Fruit fly (Drosophila melanogaster) whole organism, embryonic: ENCODE results near the gene ab.

Experiments used
- B-H1 ChIP-seq: fragments of 200-800 bp; sonication (Bioruptor generic); IDR thresholded peaks from 3 replicates; pipeline ENCODE4 v1.3.6; 2022; ENCODE audit warnings: missing biosample characterization, missing genetic modification characterization
- C15 ChIP-seq: fragments of 200-800 bp; sonication (Bioruptor generic); IDR thresholded peaks from 3 replicates; pipeline ENCODE4 v1.3.6; 2022; ENCODE audit warnings: missing biosample characterization, missing genetic modification characterization
- CG10321 ChIP-seq: fragments of 200-800 bp; sonication (Bioruptor generic); IDR thresholded peaks from 2 replicates; pipeline ENCODE4 v1.3.6; 2022; ENCODE audit warnings: missing biosample characterization, missing genetic modification characterization
- CG11085 ChIP-seq: fragments of 200-800 bp; sonication (Bioruptor generic); IDR thresholded peaks from 2 replicates; pipeline ENCODE4 v1.3.6; 2022; ENCODE audit warnings: missing biosample characterization, missing genetic modification characterization
- CG11696 ChIP-seq: fragments of 200-800 bp; sonication (Bioruptor generic); IDR thresholded peaks from 2 replicates; pipeline ENCODE4 v1.3.6; 2022; ENCODE audit warnings: missing biosample characterization, missing genetic modification characterization
- CG12236 ChIP-seq: fragments of 200-800 bp; sonication (Bioruptor generic); optimal IDR thresholded peaks from 2 replicates; lab custom pipeline; 2016; ENCODE audit warnings: missing biosample characterization, missing genetic modification characterization
- CG13775 ChIP-seq: fragments of 200-800 bp; sonication (Bioruptor generic); optimal IDR thresholded peaks from 3 replicates; lab custom pipeline; 2017; ENCODE audit warnings: missing biosample characterization, mild to moderate bottlenecking, missing genetic modification characterization
- CG2678 ChIP-seq: fragments of 200-800 bp; sonication (Bioruptor generic); optimal IDR thresholded peaks from 3 replicates; lab custom pipeline; 2019; ENCODE audit warnings: missing biosample characterization, mild to moderate bottlenecking, missing genetic modification characterization, moderate library complexity
- CG30403 ChIP-seq: fragments of 200-800 bp; sonication (Bioruptor generic); optimal IDR thresholded peaks from 3 replicates; lab custom pipeline; 2016; ENCODE audit warnings: missing biosample characterization, missing genetic modification characterization
- CG32767 ChIP-seq: fragments of 200-800 bp; sonication (Bioruptor generic); IDR thresholded peaks from 2 replicates; pipeline ENCODE4 v1.3.6; 2022; ENCODE audit warnings: missing biosample characterization, missing genetic modification characterization
- CG33557 ChIP-seq: fragments of 200-800 bp; sonication (Bioruptor generic); optimal IDR thresholded peaks from 2 replicates; lab custom pipeline; 2019; ENCODE audit warnings: missing biosample characterization, mild to moderate bottlenecking, missing genetic modification characterization, moderate library complexity
- CG6175 ChIP-seq: fragments of 200-800 bp; sonication (Bioruptor generic); IDR thresholded peaks from 3 replicates; pipeline ENCODE4 v1.3.6; 2022; ENCODE audit warnings: missing biosample characterization, missing genetic modification characterization
- CG6254 ChIP-seq: fragments of 200-800 bp; sonication (Bioruptor generic); optimal IDR thresholded peaks from 3 replicates; lab custom pipeline; 2017; ENCODE audit warnings: mild to moderate bottlenecking, missing biosample characterization, missing genetic modification reagents, missing genetic modification characterization
- CG6272 ChIP-seq: fragments of 200-800 bp; sonication (Bioruptor generic); IDR thresholded peaks from 2 replicates; pipeline ENCODE4 v1.3.6; 2022; ENCODE audit warnings: missing biosample characterization, missing genetic modification characterization
- CG6654 ChIP-seq: fragments of 200-800 bp; sonication (Bioruptor generic); optimal IDR thresholded peaks from 2 replicates; lab custom pipeline; 2017; ENCODE audit warnings: missing biosample characterization, mild to moderate bottlenecking, missing genetic modification characterization
- CG6689 ChIP-seq: fragments of 200-800 bp; sonication (Bioruptor generic); IDR thresholded peaks from 2 replicates; pipeline ENCODE4 v1.3.6; 2022; ENCODE audit warnings: missing biosample characterization, missing genetic modification characterization
- CG7786 ChIP-seq: fragments of 200-800 bp; sonication (Bioruptor generic); optimal IDR thresholded peaks from 2 replicates; lab custom pipeline; 2016; ENCODE audit warnings: missing biosample characterization, missing genetic modification characterization
- CG8944 ChIP-seq: fragments of 200-800 bp; sonication (Bioruptor generic); optimal IDR thresholded peaks from 3 replicates; lab custom pipeline; 2016; ENCODE audit warnings: missing biosample characterization, missing genetic modification characterization
- CkIIα-i1 ChIP-seq: fragments of 200-800 bp; sonication (Bioruptor generic); IDR thresholded peaks from 2 replicates; pipeline ENCODE4 v1.3.6; 2022; ENCODE audit warnings: missing biosample characterization, missing genetic modification characterization
- CoRest ChIP-seq: fragments of 200-800 bp; sonication (Bioruptor generic); optimal IDR thresholded peaks from 3 replicates; lab custom pipeline; 2018; ENCODE audit warnings: missing biosample characterization, mild to moderate bottlenecking, missing genetic modification characterization, moderate library complexity
- D19A ChIP-seq: fragments of 200-800 bp; optimal IDR thresholded peaks from 3 replicates; lab custom pipeline; 2019; ENCODE audit warnings: missing biosample characterization, mild to moderate bottlenecking, missing genetic modification characterization, moderate library complexity
- HHEX ChIP-seq: fragments of 200-800 bp; sonication (Bioruptor generic); optimal IDR thresholded peaks from 3 replicates; lab custom pipeline; 2017; ENCODE audit warnings: missing biosample characterization, mild to moderate bottlenecking, missing genetic modification characterization, missing genetic modification reagents
- HLH54F ChIP-seq: fragments of 200-800 bp; sonication (Bioruptor generic); optimal IDR thresholded peaks from 3 replicates; lab custom pipeline; 2016; ENCODE audit warnings: missing biosample characterization, missing genetic modification characterization
- Hr39 ChIP-seq: fragments of >200 bp; optimal IDR thresholded peaks from 2 replicates; lab custom pipeline; 2017
- Hr51 ChIP-seq, 2 experiments: fragments of 200-800 bp; sonication (Bioruptor generic); optimal IDR thresholded peaks; 2 replicates in 1 of 2; 3 replicates in 1 of 2; lab custom pipeline; 2016 to 2018; ENCODE audit warnings: missing biosample characterization in 2 of 2, missing genetic modification characterization in 2 of 2, mild to moderate bottlenecking in 1 of 2, moderate library complexity in 1 of 2
- Myb ChIP-seq: fragments of 200-800 bp; sonication (Bioruptor generic); optimal IDR thresholded peaks from 2 replicates; lab custom pipeline; 2016; ENCODE audit warnings: missing biosample characterization, missing genetic modification characterization
- Nf-YB ChIP-seq: fragments of 200-800 bp; sonication (Bioruptor generic); optimal IDR thresholded peaks from 3 replicates; lab custom pipeline; 2019; ENCODE audit warnings: missing biosample characterization, mild to moderate bottlenecking, missing genetic modification characterization, moderate library complexity
- Nf-YC ChIP-seq: fragments of 200-800 bp; optimal IDR thresholded peaks from 3 replicates; lab custom pipeline; 2019; ENCODE audit warnings: missing biosample characterization, mild to moderate bottlenecking, missing genetic modification characterization, moderate library complexity
- TFAM ChIP-seq: fragments of 200-800 bp; sonication (Bioruptor generic); optimal IDR thresholded peaks from 2 replicates; lab custom pipeline; 2017; ENCODE audit warnings: missing biosample characterization, missing genetic modification characterization, inconsistent platforms
- az2 ChIP-seq: fragments of 200-800 bp; sonication (Bioruptor generic); optimal IDR thresholded peaks from 3 replicates; lab custom pipeline; 2016; ENCODE audit warnings: missing biosample characterization, missing genetic modification characterization
- bcd ChIP-seq: fragments of 200-800 bp; sonication (Bioruptor generic); optimal IDR thresholded peaks from 2 replicates; lab custom pipeline; 2017; ENCODE audit warnings: missing biosample characterization, mild to moderate bottlenecking, missing genetic modification characterization
- chif ChIP-seq, 2 experiments: fragments of 200-800 bp; sonication (Bioruptor generic); optimal IDR thresholded peaks; 3 replicates each; lab custom pipeline; 2016; ENCODE audit warnings: missing biosample characterization in 2 of 2, missing genetic modification characterization in 2 of 2
- ci ChIP-seq: fragments of 200-800 bp; sonication (Bioruptor generic); IDR thresholded peaks from 3 replicates; pipeline ENCODE4 v1.3.6; 2022; ENCODE audit warnings: missing biosample characterization, missing genetic modification characterization
- da ChIP-seq: fragments of 200-800 bp; sonication (Bioruptor generic); optimal IDR thresholded peaks from 2 replicates; lab custom pipeline; 2016; ENCODE audit warnings: missing biosample characterization, missing genetic modification characterization
- exex ChIP-seq: fragments of 200-800 bp; sonication (Bioruptor generic); optimal IDR thresholded peaks from 4 replicates; lab custom pipeline; 2018; ENCODE audit warnings: missing biosample characterization, mild to moderate bottlenecking, missing genetic modification characterization, moderate library complexity
- fru ChIP-seq: fragments of >200 bp; optimal IDR thresholded peaks from 2 replicates; lab custom pipeline; 2017
- gem ChIP-seq: fragments of 200-800 bp; sonication (Bioruptor generic); optimal IDR thresholded peaks from 2 replicates; lab custom pipeline; 2019; ENCODE audit warnings: missing biosample characterization, mild to moderate bottlenecking, missing genetic modification characterization, moderate library complexity
- grn ChIP-seq: fragments of 200-800 bp; sonication (Bioruptor generic); optimal IDR thresholded peaks from 3 replicates; lab custom pipeline; 2017; ENCODE audit warnings: missing biosample characterization, missing genetic modification characterization
- jigr1 ChIP-seq: fragments of 200-800 bp; sonication (Bioruptor generic); IDR thresholded peaks from 3 replicates; pipeline ENCODE4 v1.3.6; 2022; ENCODE audit warnings: missing biosample characterization, missing genetic modification characterization
- knrl ChIP-seq: fragments of 200-800 bp; sonication (Bioruptor generic); IDR thresholded peaks from 3 replicates; pipeline ENCODE4 v1.3.6; 2022; ENCODE audit warnings: missing biosample characterization, missing genetic modification characterization; ENCODE audit not compliant: partially characterized antibody
- org-1 ChIP-seq: fragments of 200-800 bp; sonication (Bioruptor generic); optimal IDR thresholded peaks from 2 replicates; lab custom pipeline; 2017; ENCODE audit warnings: missing biosample characterization, missing genetic modification characterization
- p53 ChIP-seq: fragments of 200-800 bp; sonication (Bioruptor generic); optimal IDR thresholded peaks from 2 replicates; lab custom pipeline; 2016; ENCODE audit warnings: missing biosample characterization, missing genetic modification characterization
- phol ChIP-seq: fragments of 200-800 bp; sonication (Bioruptor generic); optimal IDR thresholded peaks from 3 replicates; lab custom pipeline; 2018; ENCODE audit warnings: missing biosample characterization, mild to moderate bottlenecking, missing genetic modification characterization, moderate library complexity
- pita ChIP-seq: fragments of 200-800 bp; sonication (Bioruptor generic); optimal IDR thresholded peaks from 2 replicates; lab custom pipeline; 2017; ENCODE audit warnings: missing biosample characterization, mild to moderate bottlenecking, missing genetic modification characterization
- run ChIP-seq: fragments of 200-800 bp; sonication (Bioruptor generic); optimal IDR thresholded peaks from 3 replicates; lab custom pipeline; 2018; ENCODE audit warnings: missing biosample characterization, mild to moderate bottlenecking, missing genetic modification characterization
- sc ChIP-seq, 3 experiments: fragments of >200 bp in 2 of 3; fragments of 200-800 bp in 1 of 3; sonication (Bioruptor generic) in 1 of 3; optimal IDR thresholded peaks; 2 replicates in 2 of 3; 3 replicates in 1 of 3; lab custom pipeline; 2017; ENCODE audit warnings: mild to moderate bottlenecking in 1 of 3, missing biosample characterization in 1 of 3, missing genetic modification characterization in 1 of 3, missing genetic modification reagents in 1 of 3
- slou ChIP-seq: fragments of 200-800 bp; sonication (Bioruptor generic); optimal IDR thresholded peaks from 3 replicates; lab custom pipeline; 2016; ENCODE audit warnings: missing biosample characterization, missing genetic modification characterization
- ssp ChIP-seq: fragments of 200-800 bp; sonication (Bioruptor generic); IDR thresholded peaks from 2 replicates; pipeline ENCODE4 v1.3.6; 2022; ENCODE audit warnings: missing biosample characterization, missing genetic modification characterization
- tio ChIP-seq: fragments of 200-800 bp; sonication (Bioruptor generic); optimal IDR thresholded peaks from 2 replicates; lab custom pipeline; 2017; ENCODE audit warnings: missing biosample characterization, missing genetic modification characterization, inconsistent platforms
- twi ChIP-seq: fragments of 200-800 bp; optimal IDR thresholded peaks from 2 replicates; lab custom pipeline; 2019; ENCODE audit warnings: missing biosample characterization, mild to moderate bottlenecking, missing genetic modification characterization, moderate library complexity
- unpg ChIP-seq: fragments of 200-800 bp; sonication (Bioruptor generic); optimal IDR thresholded peaks from 3 replicates; lab custom pipeline; 2018; ENCODE audit warnings: missing biosample characterization, mild to moderate bottlenecking, missing genetic modification characterization, moderate library complexity
- wdn ChIP-seq: fragments of 200-800 bp; sonication (Bioruptor generic); IDR thresholded peaks from 2 replicates; pipeline ENCODE4 v1.3.6; 2022; ENCODE audit warnings: missing biosample characterization, missing genetic modification characterization

Gene ab

dm6 chr2L:11199068-11199467 lies 11.4 kb upstream of the ab start (continued):
- TF ChIP-seq CkIIα-i1 (GFP tag; lab: Robert Waterston, UW) = no peak
- peak; percentile 65 for TF ChIP-seq CG30403 (GFP tag; lab: Kevin White, UChicago)
- no peak for TF ChIP-seq phol (tag; lab: Kevin White, UChicago)
- TF ChIP-seq ssp = no peak
- peak; percentile 54; the same call in 1 of the 2 replicates for TF ChIP-seq CG11696 (GFP tag; lab: Robert Waterston, UW)
- no peak for TF ChIP-seq D19A
- 0 out of 3 replicates have a peak, but pooled peaks have one; percentile 12 for TF ChIP-seq CG6175 (GFP tag; lab: Robert Waterston, UW)
- no peak for TF ChIP-seq run
- peak in 1 of 2 experiments; percentile 31 for TF ChIP-seq Hr51 (GFP tag; optimal IDR thresholded peaks at IDR 0.05; lab: Kevin White, UChicago)
- TF ChIP-seq knrl (GFP tag; lab: Robert Waterston, UW) = no peak
- no peak for TF ChIP-seq p53 (GFP tag; lab: Kevin White, UChicago)
- TF ChIP-seq CG33557 (GFP tag; lab: Kevin White, UChicago) = no peak
- peak; percentile 4 for TF ChIP-seq CG7786
- TF ChIP-seq slou (GFP tag; lab: Kevin White, UChicago) = no peak
- no peak for TF ChIP-seq CG6254
- TF ChIP-seq CG11085 = no peak
- no peak for TF ChIP-seq fru (lab: Kevin White, UChicago)
- TF ChIP-seq Nf-YC (tag; lab: Kevin White, UChicago) = no peak
- peak; percentile 73 for TF ChIP-seq CoRest (tag; lab: Kevin White, UChicago)
- TF ChIP-seq CG6689 (GFP tag; lab: Robert Waterston, UW) = peak; percentile 39; the same call in 1 of the 2 replicates
- TF ChIP-seq HLH54F = peak; percentile 62
- TF ChIP-seq ci = no peak
- no peak for TF ChIP-seq CG6272 (GFP tag; lab: Robert Waterston, UW)
- TF ChIP-seq CG32767 (GFP tag; lab: Robert Waterston, UW) = no peak; the same call in 1 of the 2 replicates
- TF ChIP-seq CG12236 (GFP tag; lab: Kevin White, UChicago) = no peak
- no peak for TF ChIP-seq pita (GFP tag; lab: Kevin White, UChicago)
- no peak for TF ChIP-seq grn
- peak; percentile 17 for TF ChIP-seq HHEX (GFP tag; lab: Kevin White, UChicago)
- no peak for TF ChIP-seq da
- peak; percentile 45 for TF ChIP-seq az2 (GFP tag; lab: Kevin White, UChicago)
- TF ChIP-seq CG2678 (tag; lab: Kevin White, UChicago) = peak; percentile 71
- no peak for TF ChIP-seq twi (tag; lab: Kevin White, UChicago)
- TF ChIP-seq CG6654 (GFP tag; lab: Kevin White, UChicago) = no peak
- peak; percentile 46 for TF ChIP-seq org-1
- no peak for TF ChIP-seq CG10321 (GFP tag; lab: Robert Waterston, UW)
- TF ChIP-seq B-H1 = peak; percentile 15; the same call in 2 of the 3 replicates
- no peak for TF ChIP-seq TFAM (GFP tag; lab: Kevin White, UChicago)
- TF ChIP-seq Nf-YB (GFP tag; lab: Kevin White, UChicago) = peak; percentile 13
- no peak for TF ChIP-seq C15 (GFP tag; lab: Robert Waterston, UW)
- no peak for TF ChIP-seq CG8944 (GFP tag; lab: Kevin White, UChicago)
- TF ChIP-seq unpg (GFP tag; lab: Kevin White, UChicago) = peak; percentile 78
- peak; percentile 68 for TF ChIP-seq wdn (GFP tag; lab: Robert Waterston, UW)
- TF ChIP-seq Hr39 (lab: Kevin White, UChicago) = no peak
- no peak for TF ChIP-seq exex (tag; lab: Kevin White, UChicago)
- no peak for TF ChIP-seq jigr1 (GFP tag; lab: Robert Waterston, UW)
- no peak for TF ChIP-seq chif (GFP tag; optimal IDR thresholded peaks at IDR 0.05; lab: Kevin White, UChicago)
- TF ChIP-seq sc (optimal IDR thresholded peaks at IDR 0.05; lab: Kevin White, UChicago) = no peak
- no peak for TF ChIP-seq sc (GFP tag; optimal IDR thresholded peaks at IDR 0.05; lab: Kevin White, UChicago)
- TF ChIP-seq CG13775 (GFP tag; lab: Kevin White, UChicago) = no peak
- TF ChIP-seq tio (GFP tag; lab: Kevin White, UChicago) = peak; percentile 31
- TF ChIP-seq gem (tag; lab: Kevin White, UChicago) = peak; percentile 82
- peak; percentile 5 for TF ChIP-seq bcd
- TF ChIP-seq Myb = peak; percentile 10
